Worm (Caenorhabditis elegans): ENCODE data around the gene F08D12.15.

The F08D12.15 gene

ce11 chrII:2736938-2737337, 29.5 kb upstream of the F08D12.15 start:
- TF ChIP-seq atf-7 (tag; optimal IDR thresholded peaks at IDR 0.05) (no peak), let-526 (GFP tag; IDR thresholded peaks at IDR 0.05) (no peak), attf-3 (GFP tag; conservative IDR thresholded peaks at IDR 0.05) (no peak), sptf-2 (GFP tag; optimal IDR thresholded peaks at IDR 0.05) (peak; percentile 14), zfh-2 (GFP tag; conservative IDR thresholded peaks at IDR 0.05) (peak; percentile 70), egrh-3 (GFP tag; IDR thresholded peaks at IDR 0.05) (peak; percentile 50), let-607 (tag; optimal IDR thresholded peaks at IDR 0.05) (no peak), snpc-4 (GFP tag; optimal IDR thresholded peaks at IDR 0.05) (no peak), snpc-4 (tag; optimal IDR thresholded peaks at IDR 0.05) (peak in 2 of 4 experiments; percentile 30 to 66), ZK185.1 (tag; optimal IDR thresholded peaks at IDR 0.05; ENCODE audit: poor library complexity, severe bottlenecking) (no peak), dpl-1 (GFP tag; optimal IDR thresholded peaks at IDR 0.05) (no peak), F52B5.7 (tag; optimal IDR thresholded peaks at IDR 0.05) (no peak), D2030.7 (GFP tag; IDR thresholded peaks at IDR 0.05) (0 out of 2 replicates have a peak, but pooled peaks have one; percentile 22)

ce11 chrII:2739619-2740018, 26.8 kb upstream of the F08D12.15 start, which contains the start of gene T05A8.6:
Gene T05A8.6, minus strand, starts transcription at chrII:2739719.
- TF ChIP-seq ztf-22 (GFP tag; optimal IDR thresholded peaks at IDR 0.05) (no peak), hmg-1.2 (GFP tag; IDR thresholded peaks at IDR 0.05) (no peak), F39B2.1 (GFP tag; IDR thresholded peaks at IDR 0.05) (no peak), Y79H2A.3 (GFP tag; conservative IDR thresholded peaks at IDR 0.05) (no peak), madf-8 (GFP tag; conservative IDR thresholded peaks at IDR 0.05) (no peak), T07F8.4 (tag; optimal IDR thresholded peaks at IDR 0.05) (no peak), C17E4.6 (GFP tag; IDR thresholded peaks at IDR 0.05) (no peak), hlh-12 (tag; optimal IDR thresholded peaks at IDR 0.05) (no peak), nhr-27 (tag; optimal IDR thresholded peaks at IDR 0.05) (no peak), nhr-80 (tag; optimal IDR thresholded peaks at IDR 0.05) (no peak), lsy-27 (tag; optimal IDR thresholded peaks at IDR 0.05; ENCODE audit: borderline replicate concordance, insufficient read depth) (no peak), madf-10 (tag; optimal IDR thresholded peaks at IDR 0.05) (no peak), ceh-58 (GFP tag; IDR thresholded peaks at IDR 0.05) (no peak)

- TF ChIP-seq F37B4.10 (GFP tag; IDR thresholded peaks at IDR 0.05) (0 out of 2 replicates have a peak, but pooled peaks have one; percentile 4), snpc-3.4 (tag; optimal IDR thresholded peaks at IDR 0.05) (no peak), F52B5.7 (tag; optimal IDR thresholded peaks at IDR 0.05) (peak; percentile 52), aptf-3 (GFP tag; IDR thresholded peaks at IDR 0.05) (no peak), zfh-2 (GFP tag; conservative IDR thresholded peaks at IDR 0.05) (peak; percentile 89), F57A8.1 (GFP tag; optimal IDR thresholded peaks at IDR 0.05) (peak; percentile 29), egrh-3 (GFP tag; IDR thresholded peaks at IDR 0.05) (peak; percentile 91), dox-1 (GFP tag; IDR thresholded peaks at IDR 0.05) (0 out of 2 replicates have a peak, but pooled peaks have one; percentile 9)
Measured at ce11 chrII:2741405-2741804, 25.0 kb upstream of the F08D12.15 start.

ce11 chrII:2742251-2742650, 24.2 kb upstream of the F08D12.15 start, which contains the start of gene T05A8.7:
Gene T05A8.7, minus strand, starts transcription at chrII:2742351.
- TF ChIP-seq dpff-1 (tag; optimal IDR thresholded peaks at IDR 0.05) (no peak), rcor-1 (GFP tag; IDR thresholded peaks at IDR 0.05) (no peak), madf-3 (GFP tag; IDR thresholded peaks at IDR 0.05) (no peak), chd-7 (tag; optimal IDR thresholded peaks at IDR 0.05) (no peak), K12H6.12 (tag; optimal IDR thresholded peaks at IDR 0.05) (no peak), B0035.1 (tag; optimal IDR thresholded peaks at IDR 0.05) (no peak), repo-1 (tag; optimal IDR thresholded peaks at IDR 0.05) (no peak), F23B12.7 (tag; optimal IDR thresholded peaks at IDR 0.05; ENCODE audit: insufficient read depth) (no peak), F52B5.7 (tag; optimal IDR thresholded peaks at IDR 0.05) (no peak), bed-1 (GFP tag; IDR thresholded peaks at IDR 0.05) (no peak), rec-8 (tag; optimal IDR thresholded peaks at IDR 0.05) (no peak), pbrm-1 (GFP tag; IDR thresholded peaks at IDR 0.05) (no peak), tlf-1 (GFP tag; optimal IDR thresholded peaks at IDR 0.05) (no peak), unc-62 (GFP tag; optimal IDR thresholded peaks at IDR 0.05) (no peak), dpl-1 (GFP tag; optimal IDR thresholded peaks at IDR 0.05) (no peak), nhr-120 (GFP tag; IDR thresholded peaks at IDR 0.05) (no peak)

All from whole organism, young adult.